Worm (Caenorhabditis elegans) whole organism, L2 larva: ENCODE data around the gene gad-2.

ENCODE experiments used
- F13H6.1 ChIP-seq: sonication (generic microtip); optimal IDR thresholded peaks from 2 replicates; lab custom pipeline; 2016; ENCODE audit warnings: missing genetic modification characterization, missing compliant biosample characterization
- ZK546.5 ChIP-seq: sonication (generic microtip); optimal IDR thresholded peaks from 2 replicates; lab custom pipeline; 2017; ENCODE audit warnings: missing biosample characterization, missing genetic modification characterization
- ama-1 ChIP-seq: fragments of 150-350 bp; optimal IDR thresholded peaks from 2 replicates; lab custom pipeline; 2018; ENCODE audit warnings: inconsistent platforms
- blmp-1 ChIP-seq: sonication (generic microtip); optimal IDR thresholded peaks from 2 replicates; lab custom pipeline; 2017; ENCODE audit warnings: missing genetic modification characterization, mild to moderate bottlenecking, missing compliant biosample characterization, antibody characterized with exemption, moderate library complexity; ENCODE audit not compliant: insufficient read depth
- crh-2 ChIP-seq: sonication (generic microtip); optimal IDR thresholded peaks from 2 replicates; lab custom pipeline; 2017; ENCODE audit warnings: missing biosample characterization, missing genetic modification characterization
- fos-1 ChIP-seq: fragments of 150-350 bp; optimal IDR thresholded peaks from 2 replicates; lab custom pipeline; 2014; ENCODE audit warnings: missing biosample characterization, missing genetic modification characterization
- lin-11 ChIP-seq: fragments of 150-350 bp; sonication (generic microtip); optimal IDR thresholded peaks from 2 replicates; lab custom pipeline; 2014; ENCODE audit warnings: missing biosample characterization, missing genetic modification characterization, inconsistent platforms, mixed read lengths
- lin-13 ChIP-seq: fragments of 150-350 bp; optimal IDR thresholded peaks from 2 replicates; lab custom pipeline; 2014; ENCODE audit warnings: missing biosample characterization, missing genetic modification reagents, missing genetic modification characterization
- lin-39 ChIP-seq: fragments of 150-350 bp; optimal IDR thresholded peaks from 2 replicates; lab custom pipeline; 2014; ENCODE audit warnings: missing biosample characterization, missing genetic modification reagents, missing genetic modification characterization
- mbf-1 ChIP-seq: sonication (generic microtip); optimal IDR thresholded peaks from 2 replicates; lab custom pipeline; 2017; ENCODE audit warnings: missing biosample characterization, missing genetic modification characterization
- nhr-11 ChIP-seq: fragments of 150-350 bp; optimal IDR thresholded peaks from 2 replicates; lab custom pipeline; 2014; ENCODE audit warnings: missing biosample characterization, missing genetic modification characterization
- nhr-129 ChIP-seq: fragments of 150-350 bp; optimal IDR thresholded peaks from 2 replicates; lab custom pipeline; 2014; ENCODE audit warnings: missing biosample characterization, missing genetic modification characterization
- nhr-25 ChIP-seq: fragments of 150-350 bp; sonication (generic microtip); optimal IDR thresholded peaks from 3 replicates; lab custom pipeline; 2014; ENCODE audit warnings: missing biosample characterization, missing genetic modification characterization
- nhr-6 ChIP-seq: fragments of 150-350 bp; optimal IDR thresholded peaks from 2 replicates; lab custom pipeline; 2014; ENCODE audit warnings: missing biosample characterization, missing genetic modification characterization
- nhr-77 ChIP-seq: fragments of 150-350 bp; optimal IDR thresholded peaks from 2 replicates; lab custom pipeline; 2014; ENCODE audit warnings: missing biosample characterization, missing genetic modification characterization
- sem-4 ChIP-seq: fragments of 150-350 bp; optimal IDR thresholded peaks from 2 replicates; lab custom pipeline; 2014; ENCODE audit warnings: missing biosample characterization, missing genetic modification reagents, missing genetic modification characterization
- sma-3 ChIP-seq: sonication (generic microtip); optimal IDR thresholded peaks from 2 replicates; lab custom pipeline; 2016; ENCODE audit warnings: missing genetic modification reagents, missing genetic modification characterization, missing compliant biosample characterization
- unc-39 ChIP-seq: fragments of 150-350 bp; optimal IDR thresholded peaks from 2 replicates; lab custom pipeline; 2014; ENCODE audit warnings: missing biosample characterization, missing genetic modification characterization
- unc-55 ChIP-seq: fragments of 150-350 bp; sonication (generic microtip); optimal IDR thresholded peaks from 3 replicates; lab custom pipeline; 2014; ENCODE audit warnings: missing biosample characterization, missing genetic modification reagents, missing genetic modification characterization

gad-2 gene

ce11 chrX:7436912-7437311 lies 43.6 kb downstream of the gad-2 start (continued):
- TF ChIP-seq sem-4 (tag; lab: Kevin White, UChicago) (no peak), ama-1 (lab: Kevin White, UChicago) (no peak), unc-39 (no peak), lin-39 (tag; lab: Kevin White, UChicago) (no peak), mbf-1 (no peak)
- TF ChIP-seq, all 48 proteins: peak for 4

DNA sequence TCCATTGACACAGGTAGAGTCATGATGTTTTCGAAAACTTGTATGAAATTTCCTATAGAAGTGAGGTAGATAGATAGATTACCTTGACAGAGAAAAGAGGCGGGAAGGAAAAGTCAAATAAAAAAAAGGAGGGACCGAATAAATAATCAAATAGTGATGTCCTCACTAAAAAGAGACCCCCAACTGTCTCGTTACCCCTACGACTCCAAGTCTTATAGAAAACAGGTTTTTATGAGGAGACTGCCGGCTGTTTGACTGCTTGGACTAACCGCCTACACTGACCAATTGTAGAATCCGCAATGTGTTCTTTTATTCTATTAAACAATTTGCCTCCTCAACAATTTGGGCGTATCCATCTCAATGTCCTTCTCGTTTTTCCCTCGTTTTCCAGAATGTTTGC lies 44.7 kb downstream of the gad-2 start, which contains the start of gene C01C10.2:
C01C10.2 (minus strand) TSS at position 170 of the 400 bp plus-strand sequence.
- peak; percentile 31 for TF ChIP-seq sem-4 (tag; lab: Kevin White, UChicago)
- TF ChIP-seq nhr-25 (tag; lab: Kevin White, UChicago): peak; percentile 45
- TF ChIP-seq sma-3 (GFP tag; lab: Kevin White, UChicago): peak; percentile 32
- TF ChIP-seq lin-13 (GFP tag; lab: Kevin White, UChicago): no peak
- TF ChIP-seq, all 48 proteins: peak for 3

DNA sequence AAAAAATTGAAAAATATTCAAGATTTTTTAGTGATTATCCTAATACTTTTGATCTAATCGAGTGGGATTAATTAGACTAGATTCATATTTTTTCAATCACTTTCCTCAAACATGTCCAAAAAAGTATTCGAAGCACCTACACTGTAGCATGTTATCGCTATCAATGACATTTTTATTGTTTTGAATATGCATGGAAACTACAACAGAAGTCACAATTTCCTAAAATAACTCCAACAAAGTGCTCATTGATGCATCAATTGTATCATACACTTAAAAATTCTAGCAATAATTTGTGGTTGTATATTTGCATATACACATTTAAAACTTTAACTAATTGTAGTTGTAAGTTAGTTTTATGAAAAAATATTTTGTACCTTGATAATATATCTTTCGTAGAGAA lies 46.8 kb downstream of the gad-2 start:
- TF ChIP-seq blmp-1 (no peak), fos-1 (tag; lab: Kevin White, UChicago) (peak; percentile 0), ZK546.5 (tag; lab: Kevin White, UChicago) (no peak), nhr-6 (tag; lab: Kevin White, UChicago) (no peak), ama-1 (lab: Kevin White, UChicago) (no peak), F13H6.1 (tag; lab: Kevin White, UChicago) (no peak), nhr-77 (tag; lab: Kevin White, UChicago) (no peak), nhr-11 (no peak)

ce11 chrX:7442477-7442876 lies 49.2 kb downstream of the gad-2 start, which contains the start of gene acl-12:
Gene acl-12 (minus strand): TSS chrX:7442577.
- TF ChIP-seq lin-11 (tag; lab: Kevin White, UChicago): no peak
- no peak for TF ChIP-seq crh-2
- peak; percentile 12 for TF ChIP-seq nhr-129 (tag; lab: Kevin White, UChicago)
- TF ChIP-seq unc-55: peak; percentile 39
